Worm (Caenorhabditis elegans): ENCODE results near the gene W07G4.2.

Gene W07G4.2

ce11 chrV:13082442-13083126, 46.2 kb upstream of the W07G4.2 start, which contains the start of gene C34B4.2 (continued):
- TF ChIP-seq alr-1 (tag; optimal IDR thresholded peaks at IDR 0.05), result no peak

DNA sequence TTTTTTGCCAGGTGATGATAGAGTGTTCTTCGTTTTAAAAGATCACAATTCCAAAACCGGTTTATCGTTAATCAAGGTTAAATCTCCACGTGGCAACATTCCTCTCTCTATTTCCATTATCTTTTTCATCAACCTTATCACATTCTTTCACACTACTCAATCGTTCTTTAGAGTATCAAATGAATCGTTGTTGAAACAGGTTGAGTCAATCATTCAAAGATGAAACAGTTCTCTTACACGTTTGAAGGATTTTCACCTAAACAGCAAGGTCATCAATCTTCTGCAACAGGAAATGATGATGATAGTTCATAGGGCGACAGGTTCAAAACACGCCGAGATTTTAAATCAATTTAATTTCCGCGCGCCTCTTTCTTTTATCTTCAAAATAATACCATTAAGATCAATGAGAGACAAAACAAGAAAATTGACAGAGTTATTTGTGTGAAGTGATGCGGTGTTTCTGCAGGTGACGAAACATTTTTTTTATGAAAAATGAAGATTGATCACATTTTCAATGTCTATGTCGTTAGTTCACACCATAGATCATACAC, 44.9 kb upstream of the W07G4.2 start:
- TF ChIP-seq unc-62 (GFP tag; optimal IDR thresholded peaks at IDR 0.05) (peak; percentile 35), dmd-4 (tag; optimal IDR thresholded peaks at IDR 0.05) (no peak), ceh-16 (tag; optimal IDR thresholded peaks at IDR 0.05) (peak; percentile 80), mdl-1 (tag; optimal IDR thresholded peaks at IDR 0.05) (peak; percentile 75 to 89), C34F6.9 (tag; optimal IDR thresholded peaks at IDR 0.05) (peak; percentile 37), gmeb-1 (tag; optimal IDR thresholded peaks at IDR 0.05) (peak; percentile 49), nhr-25 (tag; optimal IDR thresholded peaks at IDR 0.05) (peak; percentile 99), fos-1 (tag; optimal IDR thresholded peaks at IDR 0.05) (peak; percentile 74), egl-27 (tag; optimal IDR thresholded peaks at IDR 0.05) (peak; percentile 92), lsy-2 (tag; optimal IDR thresholded peaks at IDR 0.05) (peak in 1 of 2 experiments; percentile 61), lin-39 (tag; optimal IDR thresholded peaks at IDR 0.05) (no peak), ztf-4 (tag; optimal IDR thresholded peaks at IDR 0.05) (peak; percentile 62), crh-2 (tag; optimal IDR thresholded peaks at IDR 0.05) (peak; percentile 99), nhr-23 (tag; optimal IDR thresholded peaks at IDR 0.05) (peak; percentile 8), nhr-237 (tag; optimal IDR thresholded peaks at IDR 0.05) (no peak), nhr-10 (tag; optimal IDR thresholded peaks at IDR 0.05) (peak; percentile 38), ZK546.5 (tag; optimal IDR thresholded peaks at IDR 0.05) (no peak), unc-55 (GFP tag; optimal IDR thresholded peaks at IDR 0.05) (no peak), unc-39 (tag; optimal IDR thresholded peaks at IDR 0.05) (no peak), sma-9 (GFP tag; optimal IDR thresholded peaks at IDR 0.05) (peak; percentile 98), sma-9 (tag; optimal IDR thresholded peaks at IDR 0.05) (peak; percentile 51), mab-5 (tag; optimal IDR thresholded peaks at IDR 0.05) (peak; percentile 77), sma-3 (GFP tag; optimal IDR thresholded peaks at IDR 0.05) (peak; percentile 96), aly-2 (tag; optimal IDR thresholded peaks at IDR 0.05) (no peak), elt-1 (tag; optimal IDR thresholded peaks at IDR 0.05) (no peak), nhr-21 (tag; optimal IDR thresholded peaks at IDR 0.05) (peak; percentile 98), blmp-1 (tag; optimal IDR thresholded peaks at IDR 0.05; ENCODE audit: insufficient read depth) (peak; percentile 87), nhr-12 (tag; optimal IDR thresholded peaks at IDR 0.05) (no peak), Y55F3AM.14 (GFP tag; optimal IDR thresholded peaks at IDR 0.05) (peak; percentile 72), lin-11 (tag; optimal IDR thresholded peaks at IDR 0.05) (no peak), nhr-129 (tag; optimal IDR thresholded peaks at IDR 0.05) (peak; percentile 67), peb-1 (tag; optimal IDR thresholded peaks at IDR 0.05) (no peak), F13H6.1 (tag; optimal IDR thresholded peaks at IDR 0.05) (peak; percentile 69), nhr-77 (tag; optimal IDR thresholded peaks at IDR 0.05) (no peak)

DNA sequence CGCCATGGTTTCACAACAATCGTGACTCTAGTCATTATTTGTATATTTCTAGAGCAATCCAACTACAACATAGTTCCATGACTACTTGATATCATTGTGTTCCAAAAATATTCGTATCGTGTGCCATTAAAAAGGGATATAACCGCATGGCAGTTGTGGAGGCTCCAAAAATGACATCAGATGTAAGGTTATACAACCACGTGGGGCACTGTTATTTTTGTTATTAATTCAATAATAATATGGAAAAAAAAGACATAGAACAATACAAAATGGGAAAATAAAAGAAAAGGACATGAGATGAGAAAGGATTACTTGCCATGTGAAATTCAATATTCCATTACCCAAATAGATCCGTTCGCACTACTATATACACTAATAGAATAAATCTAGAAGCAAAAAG, 39.1 kb upstream of the W07G4.2 start:
- TF ChIP-seq R02D3.7 (tag; optimal IDR thresholded peaks at IDR 0.05), result no peak
- no peak for TF ChIP-seq nhr-77 (tag; optimal IDR thresholded peaks at IDR 0.05)
- no peak for TF ChIP-seq sma-3 (GFP tag; optimal IDR thresholded peaks at IDR 0.05)
- no peak for TF ChIP-seq egl-27 (tag; optimal IDR thresholded peaks at IDR 0.05)
- TF ChIP-seq nhr-21 (tag; optimal IDR thresholded peaks at IDR 0.05), result no peak
- no peak for TF ChIP-seq snpc-4 (tag; optimal IDR thresholded peaks at IDR 0.05)
- no peak for TF ChIP-seq crh-2 (tag; optimal IDR thresholded peaks at IDR 0.05)

DNA sequence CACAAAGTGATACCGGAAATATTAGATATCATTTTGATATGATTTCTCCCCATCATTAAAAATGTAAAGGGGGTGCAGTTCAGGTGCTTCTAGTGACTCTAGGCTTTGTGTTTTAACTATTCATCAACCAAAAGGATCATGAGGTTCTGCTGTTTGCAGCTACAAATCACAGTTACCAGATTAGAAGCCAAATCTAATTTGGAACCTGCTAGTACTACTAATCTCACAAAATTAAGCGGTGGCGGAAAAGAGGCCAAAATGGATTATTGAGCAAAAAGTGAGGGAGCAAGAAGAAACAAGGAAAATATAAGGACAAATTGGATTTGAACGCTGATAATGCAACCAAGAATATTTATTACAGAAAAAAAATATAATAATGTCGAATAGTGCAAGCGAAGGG, 37.8 kb upstream of the W07G4.2 start:
- TF ChIP-seq dmd-4 (tag; optimal IDR thresholded peaks at IDR 0.05), result no peak
- TF ChIP-seq nhr-21 (tag; optimal IDR thresholded peaks at IDR 0.05), result no peak
- no peak for TF ChIP-seq ama-1 (optimal IDR thresholded peaks at IDR 0.05)
- no peak for TF ChIP-seq lin-13 (GFP tag; optimal IDR thresholded peaks at IDR 0.05)
- no peak for TF ChIP-seq unc-62 (GFP tag; optimal IDR thresholded peaks at IDR 0.05)
- no peak for TF ChIP-seq aly-2 (tag; optimal IDR thresholded peaks at IDR 0.05)
- TF ChIP-seq ceh-82 (tag; optimal IDR thresholded peaks at IDR 0.05), result no peak
- TF ChIP-seq lsy-2 (tag; optimal IDR thresholded peaks at IDR 0.05), result no peak
- TF ChIP-seq nhr-6 (tag; optimal IDR thresholded peaks at IDR 0.05), result no peak
- TF ChIP-seq elt-3 (tag; optimal IDR thresholded peaks at IDR 0.05), result no peak

Data from whole organism, L2 larva.